Worm (Caenorhabditis elegans) whole organism, L2 larva: Measurements from ENCODE around the gene ina-1.

Experiments
- unc-55 ChIP-seq: fragments of 150-350 bp; sonication (generic microtip); optimal IDR thresholded peaks from 3 replicates; lab custom pipeline; 2014; ENCODE audit warnings: missing biosample characterization, missing genetic modification reagents, missing genetic modification characterization
- unc-62 ChIP-seq: fragments of 150-350 bp; optimal IDR thresholded peaks from 2 replicates; lab custom pipeline; 2014; ENCODE audit warnings: missing biosample characterization, missing genetic modification reagents, missing genetic modification characterization
- zag-1 ChIP-seq: fragments of 150-350 bp; optimal IDR thresholded peaks from 2 replicates; lab custom pipeline; 2014; ENCODE audit warnings: missing biosample characterization, missing genetic modification characterization

DNA sequence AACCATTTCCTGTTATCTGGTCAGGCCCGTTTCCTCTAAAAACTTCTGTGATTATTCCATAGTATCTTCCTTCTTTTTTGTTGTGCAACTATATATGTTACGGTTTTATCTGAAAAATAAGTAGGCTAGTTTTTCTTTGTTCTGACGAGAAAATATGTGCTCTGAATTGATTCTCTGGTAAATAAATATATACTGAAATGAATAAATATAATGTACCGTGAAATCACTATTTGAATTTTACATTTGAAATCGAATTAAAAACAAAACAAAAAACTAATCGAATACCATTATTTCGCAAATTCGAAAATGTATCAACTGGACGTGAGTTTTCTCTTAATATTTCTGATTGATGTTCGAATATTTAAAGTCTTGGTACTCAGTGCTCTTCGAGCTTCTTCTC lies 42.0 kb downstream of the ina-1 start, which contains the start of gene ZK512.10:
- TF ChIP-seq unc-55 (GFP tag; lab: Kevin White, UChicago) = no peak
- TF ChIP-seq unc-62 (GFP tag; lab: Kevin White, UChicago) = no peak
- TF ChIP-seq zag-1 (tag; lab: Kevin White, UChicago) = no peak
